Worm (Caenorhabditis elegans): Measurements from ENCODE around the gene scvp-1.

The scvp-1 gene

ce11 chrV:10896295-10896694, 34.8 kb downstream of the scvp-1 start, which contains the start of gene F32D8.13:
Gene F32D8.13 (minus strand): TSS chrV:10896543.
- no peak for TF ChIP-seq elt-3 (tag; optimal IDR thresholded peaks at IDR 0.05)
- no peak for TF ChIP-seq mab-5 (tag; optimal IDR thresholded peaks at IDR 0.05)
- no peak for TF ChIP-seq nhr-76 (tag; optimal IDR thresholded peaks at IDR 0.05)
- TF ChIP-seq lin-32 (GFP tag; optimal IDR thresholded peaks at IDR 0.05), result no peak
- no peak for TF ChIP-seq unc-62 (GFP tag; optimal IDR thresholded peaks at IDR 0.05)
- TF ChIP-seq bed-3 (GFP tag; optimal IDR thresholded peaks at IDR 0.05), result no peak
- TF ChIP-seq sem-2 (GFP tag; optimal IDR thresholded peaks at IDR 0.05), result no peak
- no peak for TF ChIP-seq unc-120 (tag; optimal IDR thresholded peaks at IDR 0.05; ENCODE audit: poor library complexity, severe bottlenecking)
- TF ChIP-seq snpc-4 (tag; optimal IDR thresholded peaks at IDR 0.05), result no peak
- no peak for TF ChIP-seq nhr-12 (tag; optimal IDR thresholded peaks at IDR 0.05)
- no peak for TF ChIP-seq lsy-2 (tag; optimal IDR thresholded peaks at IDR 0.05)
- TF ChIP-seq ceh-39 (tag; optimal IDR thresholded peaks at IDR 0.05), result no peak
- no peak for TF ChIP-seq lin-13 (tag; optimal IDR thresholded peaks at IDR 0.05)
- no peak for TF ChIP-seq ces-1 (GFP tag; optimal IDR thresholded peaks at IDR 0.05)
- TF ChIP-seq cnd-1 (tag; optimal IDR thresholded peaks at IDR 0.05), result no peak
- TF ChIP-seq mls-2 (tag; optimal IDR thresholded peaks at IDR 0.05), result no peak
- TF ChIP-seq ham-2 (GFP tag; optimal IDR thresholded peaks at IDR 0.05), result no peak

- no peak for TF ChIP-seq unc-39 (tag; optimal IDR thresholded peaks at IDR 0.05)
- TF ChIP-seq lsy-2 (tag; optimal IDR thresholded peaks at IDR 0.05), result peak; percentile 53
- no peak for TF ChIP-seq ceh-43 (GFP tag; optimal IDR thresholded peaks at IDR 0.05)
- TF ChIP-seq pha-4 (tag; optimal IDR thresholded peaks at IDR 0.05), result peak; percentile 76
- no peak for TF ChIP-seq nhr-76 (tag; optimal IDR thresholded peaks at IDR 0.05)
- TF ChIP-seq mab-5 (tag; optimal IDR thresholded peaks at IDR 0.05), result no peak
- TF ChIP-seq ceh-39 (tag; optimal IDR thresholded peaks at IDR 0.05), result peak; percentile 2
- peak; percentile 69 for TF ChIP-seq nhr-237 (tag; optimal IDR thresholded peaks at IDR 0.05)
- peak; percentile 47 for TF ChIP-seq unc-62 (GFP tag; optimal IDR thresholded peaks at IDR 0.05)
- TF ChIP-seq nhr-28 (tag; optimal IDR thresholded peaks at IDR 0.05), result no peak
- no peak for TF ChIP-seq M03D4.4 (tag; optimal IDR thresholded peaks at IDR 0.05)
- peak; percentile 65 for TF ChIP-seq ces-1 (GFP tag; optimal IDR thresholded peaks at IDR 0.05)
- TF ChIP-seq cnd-1 (tag; optimal IDR thresholded peaks at IDR 0.05), result peak; percentile 7
- no peak for TF ChIP-seq zip-8 (tag; optimal IDR thresholded peaks at IDR 0.05)
- TF ChIP-seq ceh-83 (GFP tag; optimal IDR thresholded peaks at IDR 0.05), result no peak
- no peak for TF ChIP-seq lin-32 (GFP tag; optimal IDR thresholded peaks at IDR 0.05)
- TF ChIP-seq mep-1 (tag; optimal IDR thresholded peaks at IDR 0.05), result peak; percentile 60
- TF ChIP-seq elt-1 (tag; optimal IDR thresholded peaks at IDR 0.05; ENCODE audit: borderline replicate concordance, insufficient read depth), result peak; percentile 37
- peak; percentile 47 for TF ChIP-seq sptf-1 (tag; optimal IDR thresholded peaks at IDR 0.05)
- TF ChIP-seq lin-13 (tag; optimal IDR thresholded peaks at IDR 0.05), result peak; percentile 19
- TF ChIP-seq sem-2 (GFP tag; optimal IDR thresholded peaks at IDR 0.05), result no peak
- TF ChIP-seq tbx-8 (GFP tag; optimal IDR thresholded peaks at IDR 0.05), result no peak
Observed at ce11 chrV:10894601-10895000, 36.5 kb downstream of the scvp-1 start, which contains the start of the genes F32D8.14 and F32D8.5. Gene F32D8.14 (minus strand): TSS chrV:10894788. Gene F32D8.5 (plus strand): TSS chrV:10894800.

ce11 chrV:10893510-10894128, 37.5 kb downstream of the scvp-1 start, which contains the start of gene F32D8.4:
Gene F32D8.4 (minus strand): TSS chrV:10893560.
- TF ChIP-seq elt-1 (tag; optimal IDR thresholded peaks at IDR 0.05; ENCODE audit: borderline replicate concordance, insufficient read depth) (no peak), ces-1 (GFP tag; optimal IDR thresholded peaks at IDR 0.05) (no peak), mep-1 (tag; optimal IDR thresholded peaks at IDR 0.05) (no peak), bed-3 (GFP tag; optimal IDR thresholded peaks at IDR 0.05) (no peak), zip-8 (tag; optimal IDR thresholded peaks at IDR 0.05) (no peak), unc-120 (tag; optimal IDR thresholded peaks at IDR 0.05; ENCODE audit: poor library complexity, severe bottlenecking) (no peak), lsy-2 (tag; optimal IDR thresholded peaks at IDR 0.05) (no peak), unc-39 (tag; optimal IDR thresholded peaks at IDR 0.05) (no peak), tbx-8 (GFP tag; optimal IDR thresholded peaks at IDR 0.05) (no peak)

- TF ChIP-seq M03D4.4 (tag; optimal IDR thresholded peaks at IDR 0.05) (no peak), cnd-1 (tag; optimal IDR thresholded peaks at IDR 0.05) (no peak), ztf-11 (tag; optimal IDR thresholded peaks at IDR 0.05) (no peak), snpc-4 (tag; optimal IDR thresholded peaks at IDR 0.05) (no peak), nhr-28 (tag; optimal IDR thresholded peaks at IDR 0.05) (no peak), blmp-1 (tag; optimal IDR thresholded peaks at IDR 0.05) (no peak)
Observed at ce11 chrV:10890980-10891379, 40.1 kb downstream of the scvp-1 start, which contains the start of gene F32D8.12. Gene F32D8.12 (minus strand): TSS chrV:10891027.
